Worm (Caenorhabditis elegans) whole organism, late embryonic: ENCODE results near the gene F52E10.4.

Experiments used
- T23F11.4 ChIP-seq: fragments of 200-800 bp; sonication (Bioruptor generic); optimal IDR thresholded peaks from 2 replicates; lab custom pipeline; 2018; ENCODE audit warnings: mild to moderate bottlenecking, missing genetic modification characterization, missing compliant biosample characterization
- ceh-31 ChIP-seq: sonication (generic microtip); optimal IDR thresholded peaks from 2 replicates; lab custom pipeline; 2016; ENCODE audit warnings: missing genetic modification characterization, missing compliant biosample characterization
- elt-2 ChIP-seq: sonication (generic microtip); optimal IDR thresholded peaks from 2 replicates; lab custom pipeline; 2016; ENCODE audit warnings: missing genetic modification reagents, missing genetic modification characterization, missing compliant biosample characterization
- ets-4 ChIP-seq: sonication (generic microtip); optimal IDR thresholded peaks from 2 replicates; lab custom pipeline; 2016; ENCODE audit warnings: missing genetic modification characterization, missing compliant biosample characterization
- pag-3 ChIP-seq: sonication (generic microtip); optimal IDR thresholded peaks from 2 replicates; lab custom pipeline; 2016; ENCODE audit warnings: missing compliant biosample characterization, missing genetic modification characterization, borderline replicate concordance
- unc-55 ChIP-seq: sonication (generic microtip); optimal IDR thresholded peaks from 2 replicates; lab custom pipeline; 2017; ENCODE audit warnings: missing biosample characterization, missing genetic modification reagents, missing genetic modification characterization

DNA sequence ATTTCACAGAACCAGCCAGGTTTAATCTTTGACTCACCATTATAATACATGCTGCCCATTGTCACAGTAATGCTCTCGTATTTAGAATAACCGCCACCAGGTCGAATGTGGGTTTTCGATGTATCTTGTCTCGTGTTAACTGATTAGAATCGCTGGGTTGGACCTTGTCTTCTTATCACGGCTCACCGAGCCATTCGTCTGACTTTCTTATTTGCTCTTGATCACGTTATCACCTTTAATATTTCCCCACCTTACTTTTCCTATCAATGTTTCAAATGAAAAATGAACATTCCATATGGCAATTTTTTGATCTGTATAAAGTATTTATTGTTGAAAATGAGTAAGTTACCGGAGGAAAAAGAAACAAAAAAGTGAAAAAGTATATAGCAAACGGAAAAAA, 30.8 kb downstream of the F52E10.4 start, which contains the start of gene sgk-1:
- no peak for TF ChIP-seq ceh-31 (tag; lab: Kevin White, UChicago)
- TF ChIP-seq T23F11.4 (GFP tag; lab: Kevin White, UChicago) = no peak
- no peak for TF ChIP-seq ets-4 (tag; lab: Kevin White, UChicago)
- no peak for TF ChIP-seq unc-55
- no peak for TF ChIP-seq pag-3 (tag; lab: Kevin White, UChicago)
- TF ChIP-seq elt-2 (tag; lab: Kevin White, UChicago) = peak; percentile 66
